Worm (Caenorhabditis elegans): ENCODE data around the gene slc-17.7.

ce11 chrV:9268202-9268601, 1.9 kb upstream of the slc-17.7 start:
- TF ChIP-seq nhr-237 (tag; optimal IDR thresholded peaks at IDR 0.05) (no peak), lin-39 (tag; optimal IDR thresholded peaks at IDR 0.05) (no peak), ztf-11 (tag; optimal IDR thresholded peaks at IDR 0.05) (no peak), unc-62 (GFP tag; optimal IDR thresholded peaks at IDR 0.05) (no peak), pqm-1 (tag; optimal IDR thresholded peaks at IDR 0.05) (no peak)
